Worm (Caenorhabditis elegans): ENCODE results near the gene mdt-26.

- TF ChIP-seq him-1 (tag; optimal IDR thresholded peaks at IDR 0.05) (no peak), W03F9.2 (tag; optimal IDR thresholded peaks at IDR 0.05) (no peak)
These were observed 18.9 kb upstream of the mdt-26 start for ce11 chrII:5642110-5642509.

Data from whole organism, L4/young adult.